Fruit fly (Drosophila melanogaster): ENCODE measurements around the gene eIF4H1.

Gene eIF4H1

DNA sequence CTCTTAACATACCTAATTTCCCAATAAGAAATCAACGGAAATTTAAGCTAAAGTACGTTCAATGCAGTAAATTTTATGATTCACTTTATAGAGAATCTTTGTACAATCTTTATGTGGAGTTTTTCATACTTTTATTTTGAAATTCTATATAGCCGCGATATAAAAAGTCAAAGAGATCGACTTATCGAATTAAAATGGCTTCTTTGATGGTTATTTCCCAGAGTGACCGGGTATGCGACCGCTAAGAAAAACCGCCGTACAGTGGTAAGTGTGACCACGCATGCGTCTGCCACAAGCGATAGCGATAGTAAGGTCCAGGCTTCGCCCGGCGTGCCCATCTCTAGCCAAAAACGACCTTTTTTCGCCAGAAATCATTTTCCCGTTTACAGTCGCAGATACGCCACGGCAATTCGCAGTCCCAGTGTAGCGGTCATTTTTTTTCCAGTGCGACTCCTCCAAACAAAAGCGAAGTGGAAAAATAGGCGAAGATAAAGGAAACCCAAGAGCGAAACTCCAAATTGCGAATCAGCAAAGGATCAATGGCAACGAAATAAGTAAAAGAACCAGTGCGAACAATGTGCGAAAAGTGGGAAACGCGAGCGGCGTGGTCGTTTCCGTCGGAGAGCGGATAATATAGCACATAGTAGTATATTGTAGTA lies 25.9 kb upstream of the eIF4H1 start, which contains the start of gene hang (continued):
- TF ChIP-seq CG12299 (tag; optimal IDR thresholded peaks at IDR 0.05) = peak; percentile 77
- peak; percentile 93 for TF ChIP-seq gfzf (GFP tag; optimal IDR thresholded peaks at IDR 0.05)
- TF ChIP-seq CG10274 (GFP tag; optimal IDR thresholded peaks at IDR 0.05) = no peak
- TF ChIP-seq CG6689 (GFP tag; IDR thresholded peaks at IDR 0.05) = no peak
- no peak for TF ChIP-seq CG13894 (tag; optimal IDR thresholded peaks at IDR 0.05)
- TF ChIP-seq usp (GFP tag; optimal IDR thresholded peaks at IDR 0.05) = no peak
- peak in 1 of 2 experiments; percentile 56 for TF ChIP-seq Hr51 (GFP tag; optimal IDR thresholded peaks at IDR 0.05)
- TF ChIP-seq CG18619 (GFP tag; optimal IDR thresholded peaks at IDR 0.05) = peak; percentile 11
- TF ChIP-seq fd3F (GFP tag; optimal IDR thresholded peaks at IDR 0.05) = no peak
- no peak for TF ChIP-seq bcd (GFP tag; optimal IDR thresholded peaks at IDR 0.05)
- TF ChIP-seq Six4 (GFP tag; optimal IDR thresholded peaks at IDR 0.05) = no peak
- no peak for TF ChIP-seq CG4328 (GFP tag; optimal IDR thresholded peaks at IDR 0.05)
- peak; percentile 45 for TF ChIP-seq CG10209 (GFP tag; optimal IDR thresholded peaks at IDR 0.05)
- no peak for TF ChIP-seq CG6654 (GFP tag; optimal IDR thresholded peaks at IDR 0.05)
- no peak for TF ChIP-seq CG4820 (GFP tag; optimal IDR thresholded peaks at IDR 0.05)
- TF ChIP-seq HmgD (GFP tag; optimal IDR thresholded peaks at IDR 0.05) = peak; percentile 83
- peak; percentile 66 for TF ChIP-seq NC2β (GFP tag; optimal IDR thresholded peaks at IDR 0.05)
- TF ChIP-seq MTF-1 (GFP tag; optimal IDR thresholded peaks at IDR 0.05; ENCODE audit: borderline replicate concordance) = peak; percentile 46
- 0 out of 2 replicates have a peak, but pooled peaks have one; percentile 49 for TF ChIP-seq CG16779 (GFP tag; IDR thresholded peaks at IDR 0.05)
- TF ChIP-seq Hr39 (optimal IDR thresholded peaks at IDR 0.05) = no peak
- TF ChIP-seq Dip2 (GFP tag; IDR thresholded peaks at IDR 0.05) = no peak
- no peak for TF ChIP-seq cg (GFP tag; optimal IDR thresholded peaks at IDR 0.05)
- TF ChIP-seq Chrac-16 (GFP tag; optimal IDR thresholded peaks at IDR 0.05) = no peak
- TF ChIP-seq Opbp (GFP tag; IDR thresholded peaks at IDR 0.05; ENCODE audit: partially characterized antibody) = peak; percentile 89
- TF ChIP-seq lab (GFP tag; optimal IDR thresholded peaks at IDR 0.05) = peak; percentile 68
- peak; percentile 75 for TF ChIP-seq ci (GFP tag; IDR thresholded peaks at IDR 0.05)
- no peak for TF ChIP-seq CG7372 (GFP tag; IDR thresholded peaks at IDR 0.05)
- peak; percentile 2 for TF ChIP-seq org-1 (GFP tag; optimal IDR thresholded peaks at IDR 0.05)
- TF ChIP-seq CG5180 (GFP tag; optimal IDR thresholded peaks at IDR 0.05) = no peak
- no peak for TF ChIP-seq ase (GFP tag; IDR thresholded peaks at IDR 0.05)
- peak; percentile 32 for TF ChIP-seq CG4617 (GFP tag; optimal IDR thresholded peaks at IDR 0.05; ENCODE audit: borderline replicate concordance)
- peak; percentile 73 for TF ChIP-seq CG9932 (GFP tag; IDR thresholded peaks at IDR 0.05)
- TF ChIP-seq Oli (tag; optimal IDR thresholded peaks at IDR 0.05) = no peak
- TF ChIP-seq CG1647 (GFP tag; optimal IDR thresholded peaks at IDR 0.05) = no peak
- no peak for TF ChIP-seq CG14667 (GFP tag; IDR thresholded peaks at IDR 0.05)
- TF ChIP-seq Dek (tag; optimal IDR thresholded peaks at IDR 0.05) = peak; percentile 37
- peak; percentile 90 for TF ChIP-seq Bgb (GFP tag; IDR thresholded peaks at IDR 0.05; ENCODE audit: partially characterized antibody)
- TF ChIP-seq ssp (GFP tag; IDR thresholded peaks at IDR 0.05) = no peak
- TF ChIP-seq Dbx (GFP tag; IDR thresholded peaks at IDR 0.05) = peak; percentile 64; the same call in 1 of the 3 replicates
- TF ChIP-seq CG1233 (GFP tag; optimal IDR thresholded peaks at IDR 0.05) = peak; percentile 18
- TF ChIP-seq Dll (GFP tag; IDR thresholded peaks at IDR 0.05; ENCODE audit: partially characterized antibody) = peak; percentile 66; the same call in 3 of the 4 replicates
- TF ChIP-seq E2f2 (GFP tag; IDR thresholded peaks at IDR 0.05) = peak; percentile 71
- no peak for TF ChIP-seq maf-S (GFP tag; optimal IDR thresholded peaks at IDR 0.05)
- no peak for TF ChIP-seq HLH54F (GFP tag; optimal IDR thresholded peaks at IDR 0.05)
- TF ChIP-seq gt (GFP tag; IDR thresholded peaks at IDR 0.05) = no peak
- peak; percentile 78 for TF ChIP-seq CG7963 (GFP tag; IDR thresholded peaks at IDR 0.05; ENCODE audit: partially characterized antibody)
- TF ChIP-seq CG8290 (GFP tag; optimal IDR thresholded peaks at IDR 0.05) = peak; percentile 29
- TF ChIP-seq CG8290 (tag; optimal IDR thresholded peaks at IDR 0.05) = peak in 1 of 2 experiments; percentile 80
- TF ChIP-seq dmrt11E (tag; optimal IDR thresholded peaks at IDR 0.05) = no peak
- peak; percentile 32 for TF ChIP-seq CG2678 (tag; optimal IDR thresholded peaks at IDR 0.05)
